Worm (Caenorhabditis elegans): ENCODE measurements around the gene ncs-4.

DNA sequence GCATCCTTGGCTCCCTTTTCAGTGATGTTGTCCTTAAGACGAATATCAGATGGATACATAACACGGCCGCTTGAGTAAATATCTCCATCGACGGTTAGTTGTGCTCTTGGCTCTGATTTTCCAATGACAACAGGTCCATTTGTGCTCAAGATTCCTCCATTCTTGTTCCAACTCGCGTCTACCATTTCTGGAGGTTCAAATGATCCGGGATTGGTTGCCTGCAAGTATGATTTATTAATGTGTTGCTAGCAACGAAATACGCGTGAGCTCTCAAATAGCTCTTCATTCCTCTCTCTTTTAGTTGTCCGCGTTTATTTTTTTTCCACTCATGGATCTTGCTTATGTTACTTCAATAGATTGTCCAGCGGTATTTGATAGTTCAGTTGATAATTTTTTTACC lies 7.4 kb downstream of the ncs-4 start, which contains the start of gene arrd-28:
- TF ChIP-seq flt-1 (GFP tag; IDR thresholded peaks at IDR 0.05) (no peak), hmg-4 (GFP tag; optimal IDR thresholded peaks at IDR 0.05) (no peak), hmbx-1 (tag; optimal IDR thresholded peaks at IDR 0.05) (no peak), tra-4 (tag; optimal IDR thresholded peaks at IDR 0.05) (no peak), ama-1 (optimal IDR thresholded peaks at IDR 0.05) (no peak), ceh-13 (GFP tag; optimal IDR thresholded peaks at IDR 0.05) (no peak), tbx-37 (GFP tag; conservative IDR thresholded peaks at IDR 0.05) (no peak), scrt-1 (GFP tag; IDR thresholded peaks at IDR 0.05) (no peak)

Measured in whole organism, early embryonic.